Worm (Caenorhabditis elegans): ENCODE measurements around the gene C08G9.2.

- TF ChIP-seq him-1 (tag; optimal IDR thresholded peaks at IDR 0.05), result no peak
- no peak for TF ChIP-seq dao-5 (tag; optimal IDR thresholded peaks at IDR 0.05)
Observed at ce11 chrIV:7620450-7620849, 52.3 kb downstream of the C08G9.2 start.
